Fruit fly (Drosophila melanogaster): Measurements from ENCODE around the gene Cpr92A.

- TF ChIP-seq CG8478 (optimal IDR thresholded peaks at IDR 0.05), result no peak
- no peak for TF ChIP-seq Dll (optimal IDR thresholded peaks at IDR 0.05)
- no peak for TF ChIP-seq psq (optimal IDR thresholded peaks at IDR 0.05)
- TF ChIP-seq pan (optimal IDR thresholded peaks at IDR 0.05), result no peak
These were observed 29.2 kb upstream of the Cpr92A start for dm6 chr3R:19627792-19628522.
